Worm (Caenorhabditis elegans) whole organism, L4 larva: ENCODE data around the gene nrsn-1.

Source experiments
- aha-1 ChIP-seq: fragments of 150-350 bp; peaks from one replicate; lab custom pipeline; 2014; ENCODE audit warnings: missing biosample characterization, missing genetic modification characterization
- daf-16 ChIP-seq, 3 experiments: sonication (generic microtip); optimal IDR thresholded peaks; 2 replicates each; lab custom pipeline; 2016 to 2017; ENCODE audit warnings: missing genetic modification characterization in 3 of 3, missing genetic modification reagents in 3 of 3, mild to moderate bottlenecking in 2 of 3, missing compliant biosample characterization in 2 of 3, missing biosample characterization in 1 of 3, moderate library complexity in 1 of 3
- dmd-9 ChIP-seq: fragments of 200-800 bp; sonication (Bioruptor generic); IDR thresholded peaks from 2 replicates; pipeline ENCODE4 v1.3.6; 2022; ENCODE audit warnings: missing genetic modification reagents, missing genetic modification characterization, missing compliant biosample characterization
- egl-27 ChIP-seq: sonication (generic microtip); optimal IDR thresholded peaks from 3 replicates; lab custom pipeline; 2017; ENCODE audit warnings: missing biosample characterization, missing genetic modification reagents, missing genetic modification characterization
- gei-8 ChIP-seq: fragments of 200-800 bp; sonication (Bioruptor generic); optimal IDR thresholded peaks from 2 replicates; lab custom pipeline; 2018; ENCODE audit warnings: mild to moderate bottlenecking, missing genetic modification characterization, missing compliant biosample characterization
- lim-7 ChIP-seq: fragments of 200-800 bp; sonication (Bioruptor generic); IDR thresholded peaks from 2 replicates; pipeline ENCODE4 v1.3.6; 2022; ENCODE audit warnings: missing genetic modification characterization, missing compliant biosample characterization
- lin-1 ChIP-seq: fragments of 200-800 bp; sonication (Bioruptor generic); IDR thresholded peaks from 2 replicates; pipeline ENCODE4 v1.3.6; 2022; ENCODE audit warnings: missing genetic modification reagents, missing genetic modification characterization, missing compliant biosample characterization
- mxl-2 ChIP-seq: fragments of 200-800 bp; sonication (Bioruptor generic); conservative IDR thresholded peaks from 2 replicates; pipeline ENCODE4 v1.3.6; 2022; ENCODE audit warnings: missing genetic modification reagents, missing genetic modification characterization, missing compliant biosample characterization
- nhr-25 ChIP-seq: sonication (generic microtip); optimal IDR thresholded peaks from 2 replicates; lab custom pipeline; 2017; ENCODE audit warnings: missing genetic modification characterization, mild to moderate bottlenecking, missing compliant biosample characterization, antibody characterized with exemption, moderate library complexity, borderline replicate concordance; ENCODE audit not compliant: insufficient read depth
- nhr-6 ChIP-seq: fragments of 150-350 bp; optimal IDR thresholded peaks from 2 replicates; lab custom pipeline; 2014; ENCODE audit warnings: missing biosample characterization, missing genetic modification characterization
- nhr-76 ChIP-seq: fragments of 150-350 bp; optimal IDR thresholded peaks from 2 replicates; lab custom pipeline; 2014; ENCODE audit warnings: missing biosample characterization, missing genetic modification characterization
- snpc-4 ChIP-seq: fragments of 150-350 bp; optimal IDR thresholded peaks from 2 replicates; lab custom pipeline; 2014; ENCODE audit warnings: missing biosample characterization, missing genetic modification characterization
- ztf-11 ChIP-seq: fragments of 150-350 bp; optimal IDR thresholded peaks from 2 replicates; lab custom pipeline; 2014; ENCODE audit warnings: missing biosample characterization, missing genetic modification characterization

Gene nrsn-1

DNA sequence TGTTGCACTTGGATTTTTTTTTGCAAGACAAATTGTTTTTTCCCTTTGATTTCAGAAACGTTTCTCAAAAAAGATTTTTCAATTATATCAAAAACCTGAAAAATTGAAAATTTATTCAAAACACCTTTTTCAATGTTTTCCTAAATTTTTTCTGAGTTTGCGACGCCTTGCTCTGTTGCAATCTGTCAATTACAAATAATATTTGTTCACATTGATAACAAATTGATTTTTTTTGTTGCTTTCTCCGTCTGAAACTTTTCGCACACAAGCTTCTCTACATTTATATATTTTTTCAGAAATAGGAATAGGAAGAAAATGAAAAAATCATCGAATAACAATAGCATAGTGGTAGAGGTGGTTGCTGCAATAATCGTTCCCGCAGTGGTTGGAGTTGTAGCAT is 47.3 kb downstream of the nrsn-1 start, which contains the start of gene Y39H10B.2:
TSS of gene Y39H10B.2 (plus strand) at position 301 of the 400 bp plus-strand sequence.
- no peak for TF ChIP-seq daf-16 (GFP tag; optimal IDR thresholded peaks at IDR 0.05; lab: Kevin White, UChicago)
- peak; percentile 42 for TF ChIP-seq daf-16 (tag; optimal IDR thresholded peaks at IDR 0.05; lab: Kevin White, UChicago)
- TF ChIP-seq snpc-4 (tag; lab: Kevin White, UChicago): no peak

DNA sequence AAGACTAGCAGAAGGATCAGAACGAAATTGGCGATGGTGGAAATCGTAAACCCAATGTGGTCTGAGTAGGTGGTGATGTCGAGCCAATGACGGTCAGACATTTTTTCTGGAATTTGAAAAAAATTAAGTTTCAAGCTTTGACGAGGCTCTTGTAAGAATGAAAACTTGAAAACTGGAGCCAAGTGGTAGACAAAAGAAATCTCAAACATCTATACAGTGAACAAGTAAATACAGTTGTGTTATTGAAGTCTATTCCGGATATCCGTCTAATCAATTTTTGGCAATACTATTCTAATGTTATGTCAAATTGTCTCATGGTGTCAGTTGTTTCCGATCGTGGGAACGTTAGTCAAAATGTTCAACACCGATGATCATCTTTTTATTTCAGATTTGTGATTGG is 48.9 kb downstream of the nrsn-1 start, which contains the start of gene str-113:
TSS of gene str-113 (minus strand) at position 101 of the 400 bp plus-strand sequence.
- TF ChIP-seq gei-8 (GFP tag; lab: Kevin White, UChicago) (no peak), lim-7 (GFP tag; lab: Robert Waterston, UW) (no peak), nhr-25 (tag; lab: Kevin White, UChicago) (no peak), aha-1 (tag; lab: Kevin White, UChicago) (no peak), egl-27 (tag; lab: Kevin White, UChicago) (no peak), mxl-2 (no peak), nhr-76 (tag; lab: Kevin White, UChicago) (no peak), nhr-6 (tag; lab: Kevin White, UChicago) (no peak), ztf-11 (tag; lab: Kevin White, UChicago) (no peak), dmd-9 (GFP tag; lab: Robert Waterston, UW) (no peak), lin-1 (no peak)
